Fruit fly (Drosophila melanogaster): ENCODE measurements around the gene CG9168.

CG9168 gene

dm6 chr3L:1408093-1408492 lies 2.8 kb upstream of the CG9168 start (continued):
- TF ChIP-seq pnt (GFP tag; optimal IDR thresholded peaks at IDR 0.05), result no peak
- peak; percentile 35 for TF ChIP-seq CG10979 (tag; optimal IDR thresholded peaks at IDR 0.05)
- TF ChIP-seq CG14710 (tag; optimal IDR thresholded peaks at IDR 0.05), result peak; percentile 6
- TF ChIP-seq D19A (tag; optimal IDR thresholded peaks at IDR 0.05), result peak; percentile 3
- TF ChIP-seq cg (GFP tag; optimal IDR thresholded peaks at IDR 0.05), result no peak
- peak; percentile 36 for TF ChIP-seq CG17359 (tag; optimal IDR thresholded peaks at IDR 0.05)
- 0 out of 2 replicates have a peak, but pooled peaks have one; percentile 12 for TF ChIP-seq CG14667 (GFP tag; IDR thresholded peaks at IDR 0.05)
- peak; percentile 13; the same call in 1 of the 2 replicates for TF ChIP-seq ranshi (GFP tag; IDR thresholded peaks at IDR 0.05)
- TF ChIP-seq CG11504 (tag; optimal IDR thresholded peaks at IDR 0.05), result peak; percentile 40
- 0 out of 2 replicates have a peak, but pooled peaks have one; percentile 10 for TF ChIP-seq vvl (GFP tag; IDR thresholded peaks at IDR 0.05)
- peak; percentile 37; the same call in 1 of the 2 replicates for TF ChIP-seq sisA (GFP tag; IDR thresholded peaks at IDR 0.05)
- no peak for TF ChIP-seq CG3163 (GFP tag; optimal IDR thresholded peaks at IDR 0.05)

DNA sequence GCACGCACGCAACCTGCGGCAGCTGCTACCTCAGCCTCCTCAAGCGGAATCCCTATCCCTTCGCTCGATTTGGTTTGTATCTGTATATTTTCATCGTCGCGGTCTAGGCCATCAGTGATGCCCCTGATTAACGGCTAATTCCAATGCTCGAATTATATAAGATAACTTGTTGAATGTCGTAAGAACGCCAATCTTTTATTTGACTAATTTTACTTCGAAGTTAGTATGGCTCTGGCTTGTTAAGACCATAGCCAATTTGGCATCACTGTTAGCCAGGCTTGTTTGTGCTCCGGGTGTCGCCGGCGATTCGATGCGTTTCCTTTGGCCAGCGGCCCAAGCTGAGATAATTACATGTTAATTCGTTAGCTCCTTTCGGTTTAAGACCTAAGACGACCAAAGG lies 3.2 kb downstream of the CG9168 start:
- TF ChIP-seq CG14860 (GFP tag; IDR thresholded peaks at IDR 0.05; ENCODE audit: partially characterized antibody) (no peak), so (GFP tag; IDR thresholded peaks at IDR 0.05) (peak; percentile 53; the same call in 1 of the 3 replicates), CG9437 (GFP tag; optimal IDR thresholded peaks at IDR 0.05) (no peak), CG1024 (GFP tag; IDR thresholded peaks at IDR 0.05) (peak; percentile 36; the same call in 1 of the 2 replicates), CG6272 (GFP tag; IDR thresholded peaks at IDR 0.05) (no peak), row (GFP tag; IDR thresholded peaks at IDR 0.05) (peak; percentile 58; the same call in 2 of the 3 replicates), CG7271 (tag; optimal IDR thresholded peaks at IDR 0.05) (peak; percentile 81), CG11398 (GFP tag; optimal IDR thresholded peaks at IDR 0.05) (peak; percentile 19), ems (GFP tag; optimal IDR thresholded peaks at IDR 0.05) (no peak), cas (GFP tag; IDR thresholded peaks at IDR 0.05) (no peak), Atf-2 (GFP tag; optimal IDR thresholded peaks at IDR 0.05) (peak; percentile 28), az2 (GFP tag; optimal IDR thresholded peaks at IDR 0.05) (peak; percentile 44), btn (GFP tag; optimal IDR thresholded peaks at IDR 0.05) (no peak), CG17912 (GFP tag; optimal IDR thresholded peaks at IDR 0.05) (no peak), Hr51 (GFP tag; optimal IDR thresholded peaks at IDR 0.05) (peak in 1 of 2 experiments; percentile 6), CG17361 (GFP tag; IDR thresholded peaks at IDR 0.05) (peak; percentile 56; the same call in 2 of the 3 replicates), CG12769 (tag; optimal IDR thresholded peaks at IDR 0.05) (peak; percentile 8), CG30431 (GFP tag; optimal IDR thresholded peaks at IDR 0.05) (peak; percentile 45), H2.0 (GFP tag; IDR thresholded peaks at IDR 0.05) (peak; percentile 51), CG17802 (tag; optimal IDR thresholded peaks at IDR 0.05) (peak; percentile 0), org-1 (GFP tag; optimal IDR thresholded peaks at IDR 0.05) (peak; percentile 52), CG30403 (GFP tag; optimal IDR thresholded peaks at IDR 0.05) (peak; percentile 20), Oli (tag; optimal IDR thresholded peaks at IDR 0.05) (peak; percentile 35), Side (GFP tag; optimal IDR thresholded peaks at IDR 0.05) (peak; percentile 21), CG17385 (GFP tag; optimal IDR thresholded peaks at IDR 0.05) (peak; percentile 14), gsb (GFP tag; IDR thresholded peaks at IDR 0.05) (0 out of 2 replicates have a peak, but pooled peaks have one; percentile 18), Lhr (GFP tag; optimal IDR thresholded peaks at IDR 0.05) (peak; percentile 19), CG33557 (GFP tag; optimal IDR thresholded peaks at IDR 0.05) (peak; percentile 69), zfh1 (GFP tag; IDR thresholded peaks at IDR 0.05) (peak; percentile 95), CG6254 (GFP tag; optimal IDR thresholded peaks at IDR 0.05) (peak; percentile 53), CG4360 (GFP tag; IDR thresholded peaks at IDR 0.05) (peak; percentile 48; the same call in 1 of the 2 replicates), CG4707 (GFP tag; optimal IDR thresholded peaks at IDR 0.05) (peak; percentile 4), CG6683 (GFP tag; optimal IDR thresholded peaks at IDR 0.05) (no peak), Mad (GFP tag; optimal IDR thresholded peaks at IDR 0.05) (peak; percentile 14), croc (GFP tag; conservative IDR thresholded peaks at IDR 0.05) (peak; percentile 61), ttk (GFP tag; IDR thresholded peaks at IDR 0.05) (peak; percentile 54), tio (GFP tag; optimal IDR thresholded peaks at IDR 0.05) (peak; percentile 36), CG14710 (tag; optimal IDR thresholded peaks at IDR 0.05) (no peak), Elba2 (GFP tag; optimal IDR thresholded peaks at IDR 0.05) (peak; percentile 51)

Measured in whole organism, embryonic.